Worm (Caenorhabditis elegans): ENCODE results near the gene mlk-1.

Gene mlk-1

DNA sequence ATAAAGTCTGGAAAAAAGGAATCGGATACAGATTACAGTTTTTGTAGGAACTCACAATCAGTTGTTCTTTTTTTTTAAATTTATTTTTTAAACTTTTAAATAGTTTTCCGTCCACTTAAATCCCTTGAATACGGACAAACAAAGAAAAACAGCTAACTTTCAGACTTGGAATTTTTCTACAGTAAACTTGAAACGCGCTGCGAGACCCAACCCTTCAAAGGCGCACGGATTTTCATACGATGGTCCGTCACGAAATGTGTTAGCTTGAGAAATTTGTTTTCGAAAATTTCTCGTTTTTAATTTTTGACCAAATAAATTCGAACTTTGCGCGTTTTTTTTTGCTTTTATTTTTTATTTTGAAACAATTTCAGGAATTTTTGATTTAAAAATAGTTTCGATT is 18.1 kb downstream of the mlk-1 start:
- no peak for TF ChIP-seq pag-3 (tag; optimal IDR thresholded peaks at IDR 0.05; ENCODE audit: borderline replicate concordance, insufficient read depth)
- TF ChIP-seq nhr-237 (tag; optimal IDR thresholded peaks at IDR 0.05): no peak
- TF ChIP-seq snpc-4 (tag; optimal IDR thresholded peaks at IDR 0.05): no peak
- no peak for TF ChIP-seq egl-13 (tag; optimal IDR thresholded peaks at IDR 0.05)
- no peak for TF ChIP-seq nhr-47 (tag; optimal IDR thresholded peaks at IDR 0.05)
- TF ChIP-seq F16B12.6 (tag; optimal IDR thresholded peaks at IDR 0.05): no peak
- TF ChIP-seq elt-2 (tag; optimal IDR thresholded peaks at IDR 0.05): no peak
- no peak for TF ChIP-seq rnt-1 (tag; optimal IDR thresholded peaks at IDR 0.05)
- TF ChIP-seq C34B4.2 (tag; optimal IDR thresholded peaks at IDR 0.05): no peak
- no peak for TF ChIP-seq C04F5.9 (tag; optimal IDR thresholded peaks at IDR 0.05)
- TF ChIP-seq tbx-2 (tag; optimal IDR thresholded peaks at IDR 0.05): no peak

DNA sequence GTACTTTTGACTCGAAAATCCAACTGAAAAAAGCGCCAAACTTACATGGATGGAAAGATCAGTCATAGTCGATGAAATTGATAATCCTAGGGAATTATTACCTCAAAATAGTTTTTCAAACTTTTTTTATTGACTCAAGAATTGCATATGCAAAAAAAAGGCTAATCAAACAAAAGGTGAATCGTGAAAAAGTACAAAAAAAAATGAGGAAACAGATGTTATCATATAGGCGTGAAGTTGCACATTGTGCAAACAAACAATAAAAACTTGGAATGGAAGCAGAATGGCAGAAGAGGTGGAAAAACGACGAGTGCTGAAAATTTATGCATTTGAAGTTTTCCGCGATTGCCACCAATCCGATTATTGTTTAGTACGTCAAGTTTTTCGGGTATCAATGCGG is 18.5 kb downstream of the mlk-1 start, which contains the start of gene exc-14:
TSS of gene exc-14 (minus strand) at position 101 of the 400 bp plus-strand sequence.
- TF ChIP-seq efl-3 (GFP tag; optimal IDR thresholded peaks at IDR 0.05) (no peak), mab-9 (GFP tag; IDR thresholded peaks at IDR 0.05) (no peak), vab-15 (tag; optimal IDR thresholded peaks at IDR 0.05) (no peak), lir-3 (tag; optimal IDR thresholded peaks at IDR 0.05; ENCODE audit: poor library complexity) (no peak)

DNA sequence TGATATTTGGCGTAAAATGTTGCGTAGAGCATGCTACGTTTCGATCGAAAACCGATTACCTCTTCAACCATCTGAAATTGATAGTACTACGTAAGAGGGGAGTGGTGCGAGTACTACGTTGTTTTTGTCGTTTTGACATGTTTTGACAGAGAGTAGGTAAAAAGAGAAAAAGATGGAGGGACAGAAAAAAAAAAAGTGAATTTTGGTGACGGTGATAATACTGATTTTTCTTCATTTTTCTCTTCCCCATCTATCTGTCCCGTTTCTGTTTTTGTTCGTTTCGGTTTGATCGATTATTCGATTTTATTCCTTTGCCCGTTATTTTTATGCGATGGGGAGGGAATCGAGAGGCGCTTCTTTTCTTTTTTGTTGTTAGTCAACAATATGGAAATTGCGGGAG is 23.7 kb downstream of the mlk-1 start, which contains the start of gene K11D12.8:
TSS of gene K11D12.8 (minus strand) at position 77 of the 400 bp plus-strand sequence.
- TF ChIP-seq nhr-12 (tag; optimal IDR thresholded peaks at IDR 0.05): no peak
- TF ChIP-seq elt-3 (tag; optimal IDR thresholded peaks at IDR 0.05): no peak
- TF ChIP-seq blmp-1 (tag; optimal IDR thresholded peaks at IDR 0.05): peak; percentile 71
- no peak for TF ChIP-seq tbx-2 (tag; optimal IDR thresholded peaks at IDR 0.05)

DNA sequence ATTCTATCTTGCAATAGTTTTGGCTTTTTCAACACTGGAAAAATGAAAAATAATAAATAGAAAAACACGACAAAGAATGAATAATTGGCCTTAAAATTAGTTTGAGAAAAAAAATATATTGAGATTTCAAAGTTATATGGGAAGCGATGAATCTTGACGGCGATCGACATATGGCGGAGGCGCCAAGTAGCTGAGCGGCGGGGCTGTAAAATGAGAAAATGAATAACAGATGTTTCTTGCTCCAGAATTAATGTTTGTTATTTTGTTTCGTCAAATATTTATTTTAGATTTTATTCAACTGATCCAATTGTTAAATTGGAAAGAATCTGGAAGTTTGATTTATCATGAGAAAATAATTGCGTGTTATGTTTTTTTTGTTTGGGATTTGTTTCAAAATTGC is 25.1 kb downstream of the mlk-1 start, which contains the start of gene K11D12.11:
TSS of gene K11D12.11 (minus strand) at position 42 of the 400 bp plus-strand sequence.
- TF ChIP-seq ama-1 (optimal IDR thresholded peaks at IDR 0.05) (no peak), efl-1 (optimal IDR thresholded peaks at IDR 0.05) (no peak), efl-1 (GFP tag; optimal IDR thresholded peaks at IDR 0.05 in 1 of 2) (no peak), rnt-1 (tag; optimal IDR thresholded peaks at IDR 0.05) (no peak), dsc-1 (tag; optimal IDR thresholded peaks at IDR 0.05) (peak; percentile 97), skn-1 (tag; optimal IDR thresholded peaks at IDR 0.05) (no peak), mef-2 (tag; optimal IDR thresholded peaks at IDR 0.05) (no peak), mep-1 (tag; optimal IDR thresholded peaks at IDR 0.05) (no peak), sup-37 (GFP tag; optimal IDR thresholded peaks at IDR 0.05) (no peak), ceh-82 (tag; optimal IDR thresholded peaks at IDR 0.05) (no peak), fkh-4 (tag; optimal IDR thresholded peaks at IDR 0.05; ENCODE audit: borderline replicate concordance) (peak; percentile 83), nhr-77 (tag; optimal IDR thresholded peaks at IDR 0.05) (no peak), isw-1 (GFP tag; IDR thresholded peaks at IDR 0.05) (no peak), Y116A8C.19 (tag; optimal IDR thresholded peaks at IDR 0.05; ENCODE audit: borderline replicate concordance) (no peak), unc-30 (tag; optimal IDR thresholded peaks at IDR 0.05) (no peak), tlp-1 (tag; optimal IDR thresholded peaks at IDR 0.05) (no peak), unc-130 (tag; optimal IDR thresholded peaks at IDR 0.05) (no peak), jun-1 (tag; optimal IDR thresholded peaks at IDR 0.05) (no peak)

DNA sequence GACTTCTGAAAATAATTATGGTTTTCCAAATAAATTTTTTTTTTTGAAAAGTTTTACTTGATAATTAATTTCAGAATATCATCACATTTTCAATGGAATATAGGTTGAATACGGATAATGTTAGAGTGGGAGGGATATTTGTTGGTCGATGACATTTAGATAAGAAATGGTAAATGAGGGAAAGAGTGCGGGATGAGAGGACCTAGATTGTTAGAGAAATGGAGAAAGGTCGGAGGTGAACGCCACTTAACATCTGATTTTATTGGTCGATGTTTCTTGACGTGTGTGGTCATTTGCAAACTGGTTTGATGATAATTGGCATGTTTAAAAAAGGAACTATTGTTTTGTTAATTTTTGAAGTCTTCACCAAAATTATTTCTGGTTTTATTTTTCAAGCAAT is 26.2 kb downstream of the mlk-1 start:
- TF ChIP-seq lin-35 (GFP tag; optimal IDR thresholded peaks at IDR 0.05) (peak in 1 of 2 experiments; percentile 5), sup-37 (GFP tag; optimal IDR thresholded peaks at IDR 0.05) (no peak), lin-14 (GFP tag; optimal IDR thresholded peaks at IDR 0.05) (peak; percentile 48), blmp-1 (tag; optimal IDR thresholded peaks at IDR 0.05) (peak; percentile 83), nhr-85 (tag) (peak; percentile 85), aly-2 (tag; optimal IDR thresholded peaks at IDR 0.05) (no peak), elt-3 (tag; optimal IDR thresholded peaks at IDR 0.05) (peak in 1 of 6 experiments; percentile 23), grh-1 (GFP tag; IDR thresholded peaks at IDR 0.05) (peak; percentile 54)
